Worm (Caenorhabditis elegans): Measurements from ENCODE around the gene K10D11.3.

K10D11.3 gene

ce11 chrIV:12985961-12986360 is at the start of gene K10D11.3:
K10D11.3 (minus strand) TSS chrIV:12986134.
- TF ChIP-seq sdc-2 (tag; optimal IDR thresholded peaks at IDR 0.05) = no peak
- peak; percentile 7 for TF ChIP-seq elt-2 (tag; optimal IDR thresholded peaks at IDR 0.05)

ce11 chrIV:13035302-13035701 is 49.4 kb upstream of the K10D11.3 start:
- TF ChIP-seq elt-2 (tag; optimal IDR thresholded peaks at IDR 0.05) = no peak
- no peak for TF ChIP-seq sox-4 (tag; optimal IDR thresholded peaks at IDR 0.05)
- no peak for TF ChIP-seq ceh-9 (tag; optimal IDR thresholded peaks at IDR 0.05)
- TF ChIP-seq K02D7.2 (tag; optimal IDR thresholded peaks at IDR 0.05) = no peak
- TF ChIP-seq ceh-48 (tag; optimal IDR thresholded peaks at IDR 0.05) = no peak
- TF ChIP-seq ztf-16 (tag; optimal IDR thresholded peaks at IDR 0.05) = no peak
- TF ChIP-seq ref-2 (tag; optimal IDR thresholded peaks at IDR 0.05) = no peak
- no peak for TF ChIP-seq C38D4.7 (GFP tag; optimal IDR thresholded peaks at IDR 0.05)
- no peak for TF ChIP-seq unc-3 (GFP tag; conservative IDR thresholded peaks at IDR 0.05)
- no peak for TF ChIP-seq unc-3 (tag; optimal IDR thresholded peaks at IDR 0.05)
- TF ChIP-seq hlh-8 (tag; optimal IDR thresholded peaks at IDR 0.05) = no peak
- no peak for TF ChIP-seq pag-3 (tag; optimal IDR thresholded peaks at IDR 0.05; ENCODE audit: borderline replicate concordance)
- no peak for TF ChIP-seq unc-42 (tag; optimal IDR thresholded peaks at IDR 0.05)
- TF ChIP-seq hlh-30 (tag; optimal IDR thresholded peaks at IDR 0.05; ENCODE audit: insufficient read depth) = no peak
- no peak for TF ChIP-seq lim-6 (tag; optimal IDR thresholded peaks at IDR 0.05)
- TF ChIP-seq elt-4 (tag; optimal IDR thresholded peaks at IDR 0.05) = no peak
- no peak for TF ChIP-seq pax-1 (tag; optimal IDR thresholded peaks at IDR 0.05)

ce11 chrIV:13033516-13033915 is 47.6 kb upstream of the K10D11.3 start:
- TF ChIP-seq hlh-15 (tag; optimal IDR thresholded peaks at IDR 0.05) (no peak), tbx-2 (tag; optimal IDR thresholded peaks at IDR 0.05) (no peak), ref-2 (tag; optimal IDR thresholded peaks at IDR 0.05) (no peak), pat-9 (tag; optimal IDR thresholded peaks at IDR 0.05) (no peak), pros-1 (tag; optimal IDR thresholded peaks at IDR 0.05) (no peak), pag-3 (tag; optimal IDR thresholded peaks at IDR 0.05; ENCODE audit: borderline replicate concordance) (no peak), unc-55 (GFP tag; optimal IDR thresholded peaks at IDR 0.05) (no peak), ceh-48 (tag; optimal IDR thresholded peaks at IDR 0.05) (no peak), dmd-4 (tag; optimal IDR thresholded peaks at IDR 0.05; ENCODE audit: borderline replicate concordance) (no peak), ceh-14 (tag; optimal IDR thresholded peaks at IDR 0.05) (no peak), hlh-30 (tag; optimal IDR thresholded peaks at IDR 0.05; ENCODE audit: insufficient read depth) (no peak)

ce11 chrIV:13032153-13032552 is 46.2 kb upstream of the K10D11.3 start:
- TF ChIP-seq pros-1 (tag; optimal IDR thresholded peaks at IDR 0.05) (no peak), ceh-22 (tag; optimal IDR thresholded peaks at IDR 0.05) (no peak), tbx-7 (tag; optimal IDR thresholded peaks at IDR 0.05) (no peak), fax-1 (tag; optimal IDR thresholded peaks at IDR 0.05) (no peak), unc-86 (tag; optimal IDR thresholded peaks at IDR 0.05) (no peak), K09A11.1 (tag; optimal IDR thresholded peaks at IDR 0.05; ENCODE audit: insufficient read depth) (no peak), K02D7.2 (tag; optimal IDR thresholded peaks at IDR 0.05) (no peak), ceh-19 (GFP tag; optimal IDR thresholded peaks at IDR 0.05) (no peak)

ce11 chrIV:13030467-13031299 is 44.7 kb upstream of the K10D11.3 start:
- TF ChIP-seq che-1 (tag; optimal IDR thresholded peaks at IDR 0.05) = peak; percentile 3
- no peak for TF ChIP-seq K09A11.1 (tag; optimal IDR thresholded peaks at IDR 0.05; ENCODE audit: insufficient read depth)
- TF ChIP-seq nfya-1 (tag; optimal IDR thresholded peaks at IDR 0.05) = no peak
- TF ChIP-seq C38D4.7 (GFP tag; optimal IDR thresholded peaks at IDR 0.05) = no peak
- TF ChIP-seq elt-2 (tag; optimal IDR thresholded peaks at IDR 0.05) = peak; percentile 7
- TF ChIP-seq tbx-2 (tag; optimal IDR thresholded peaks at IDR 0.05) = peak; percentile 42
- TF ChIP-seq T23F11.4 (GFP tag; optimal IDR thresholded peaks at IDR 0.05) = no peak
- no peak for TF ChIP-seq sox-2 (GFP tag; IDR thresholded peaks at IDR 0.05)
- no peak for TF ChIP-seq unc-42 (tag; optimal IDR thresholded peaks at IDR 0.05)
- no peak for TF ChIP-seq C08G9.2 (tag; optimal IDR thresholded peaks at IDR 0.05)
- no peak for TF ChIP-seq ztf-16 (tag; optimal IDR thresholded peaks at IDR 0.05)
- TF ChIP-seq tbx-7 (tag; optimal IDR thresholded peaks at IDR 0.05) = no peak
- TF ChIP-seq ceh-48 (tag; optimal IDR thresholded peaks at IDR 0.05) = no peak
- no peak for TF ChIP-seq gmeb-2 (tag; optimal IDR thresholded peaks at IDR 0.05)
- no peak for TF ChIP-seq unc-3 (GFP tag; conservative IDR thresholded peaks at IDR 0.05)
- TF ChIP-seq unc-3 (tag; optimal IDR thresholded peaks at IDR 0.05) = no peak
- peak; percentile 19 for TF ChIP-seq ama-1 (optimal IDR thresholded peaks at IDR 0.05)
- peak; percentile 15 for TF ChIP-seq ceh-31 (tag; optimal IDR thresholded peaks at IDR 0.05)
- no peak for TF ChIP-seq eyg-1 (tag; optimal IDR thresholded peaks at IDR 0.05)
- no peak for TF ChIP-seq hlh-15 (tag; optimal IDR thresholded peaks at IDR 0.05)
- no peak for TF ChIP-seq rnt-1 (tag; optimal IDR thresholded peaks at IDR 0.05)
